Fruit fly (Drosophila melanogaster): ENCODE data around the gene Sytbeta.

- TF ChIP-seq ttk (optimal IDR thresholded peaks at IDR 0.05) (no peak), Sin3A (optimal IDR thresholded peaks at IDR 0.05) (no peak), h (optimal IDR thresholded peaks at IDR 0.05) (no peak), insv (optimal IDR thresholded peaks at IDR 0.05) (no peak), psq (optimal IDR thresholded peaks at IDR 0.05) (no peak), Myc (optimal IDR thresholded peaks at IDR 0.05) (no peak)
These were observed 59.0 kb downstream of the Sytbeta start for dm6 chr3L:15005774-15006173.

Data from Kc167 (cell line).